Worm (Caenorhabditis elegans): ENCODE data around the gene rpoa-12.

ce11 chrV:14438099-14438739 lies 15.1 kb upstream of the rpoa-12 start:
- TF ChIP-seq ama-1 (optimal IDR thresholded peaks at IDR 0.05), result no peak
- no peak for TF ChIP-seq lin-39 (tag; optimal IDR thresholded peaks at IDR 0.05)
- TF ChIP-seq snu-23 (GFP tag; optimal IDR thresholded peaks at IDR 0.05), result no peak

All from whole organism, L1 larva.